Fruit fly (Drosophila melanogaster) whole organism, embryonic: ENCODE data around the gene Kah.

Source experiments
- CG10267 ChIP-seq: fragments of 200-800 bp; sonication (Bioruptor generic); optimal IDR thresholded peaks from 2 replicates; lab custom pipeline; 2018; ENCODE audit warnings: missing biosample characterization, mild to moderate bottlenecking, missing genetic modification characterization, moderate library complexity
- CG10959 ChIP-seq: fragments of 200-800 bp; sonication (Bioruptor generic); IDR thresholded peaks from 2 replicates; pipeline ENCODE4 v1.3.6; 2022; ENCODE audit warnings: missing biosample characterization, missing genetic modification characterization
- CG12155 ChIP-seq: fragments of 200-800 bp; sonication (Bioruptor generic); optimal IDR thresholded peaks from 3 replicates; lab custom pipeline; 2016; ENCODE audit warnings: missing biosample characterization, missing genetic modification characterization
- CG13894 ChIP-seq: fragments of 200-800 bp; sonication (Bioruptor generic); optimal IDR thresholded peaks from 3 replicates; lab custom pipeline; 2018; ENCODE audit warnings: missing biosample characterization, mild to moderate bottlenecking, missing genetic modification characterization, moderate library complexity
- CG14667 ChIP-seq: fragments of 200-800 bp; sonication (Bioruptor generic); IDR thresholded peaks from 2 replicates; pipeline ENCODE4 v1.3.6; 2022; ENCODE audit warnings: missing biosample characterization, missing genetic modification characterization
- CG2129 ChIP-seq: fragments of 200-800 bp; sonication (Bioruptor generic); IDR thresholded peaks from 2 replicates; pipeline ENCODE4 v1.3.6; 2022; ENCODE audit warnings: missing biosample characterization, missing genetic modification characterization; ENCODE audit not compliant: partially characterized antibody
- CG6813 ChIP-seq: fragments of 200-800 bp; sonication (Bioruptor generic); optimal IDR thresholded peaks from 2 replicates; lab custom pipeline; 2017; ENCODE audit warnings: missing biosample characterization, missing genetic modification characterization, mild to moderate bottlenecking, moderate library complexity, missing genetic modification reagents
- CG6854 ChIP-seq: fragments of 200-800 bp; sonication (Bioruptor generic); optimal IDR thresholded peaks from 3 replicates; lab custom pipeline; 2017; ENCODE audit warnings: missing biosample characterization, mild to moderate bottlenecking, missing genetic modification characterization
- CG8924 ChIP-seq: fragments of 200-800 bp; optimal IDR thresholded peaks from 3 replicates; lab custom pipeline; 2019; ENCODE audit warnings: missing biosample characterization, mild to moderate bottlenecking, missing genetic modification characterization, moderate library complexity
- CG9215 ChIP-seq: fragments of 200-800 bp; sonication (Bioruptor generic); IDR thresholded peaks from 2 replicates; pipeline ENCODE4 v1.3.6; 2022; ENCODE audit warnings: missing biosample characterization, missing genetic modification characterization
- Dbx ChIP-seq: fragments of 200-800 bp; sonication (Bioruptor generic); IDR thresholded peaks from 3 replicates; pipeline ENCODE4 v1.3.6; 2022; ENCODE audit warnings: missing biosample characterization, missing genetic modification characterization
- Dfd ChIP-seq, 2 experiments: fragments of >200 bp; optimal IDR thresholded peaks; 2 replicates each; lab custom pipeline; 2017; ENCODE audit warnings: missing biosample characterization in 2 of 2, missing genetic modification characterization in 2 of 2
- Gug ChIP-seq: fragments of 200-800 bp; sonication (Bioruptor generic); IDR thresholded peaks from 4 replicates; pipeline ENCODE4 v1.3.6; 2022; ENCODE audit warnings: missing biosample characterization, missing genetic modification characterization
- H2.0 ChIP-seq: fragments of 200-800 bp; sonication (Bioruptor generic); IDR thresholded peaks from 2 replicates; pipeline ENCODE4 v1.3.6; 2022; ENCODE audit warnings: missing biosample characterization, missing genetic modification characterization
- HLH4C ChIP-seq: fragments of 200-800 bp; sonication (Bioruptor generic); IDR thresholded peaks from 3 replicates; pipeline ENCODE4 v1.3.6; 2022; ENCODE audit warnings: missing biosample characterization, missing genetic modification characterization; ENCODE audit not compliant: partially characterized antibody
- HLH54F ChIP-seq: fragments of 200-800 bp; sonication (Bioruptor generic); optimal IDR thresholded peaks from 3 replicates; lab custom pipeline; 2016; ENCODE audit warnings: missing biosample characterization, missing genetic modification characterization
- Jarid2 ChIP-seq: fragments of 200-800 bp; sonication (Bioruptor generic); optimal IDR thresholded peaks from 3 replicates; lab custom pipeline; 2017; ENCODE audit warnings: mild to moderate bottlenecking, missing biosample characterization, missing genetic modification reagents, missing genetic modification characterization
- MTF-1 ChIP-seq: fragments of 200-800 bp; sonication (Bioruptor generic); optimal IDR thresholded peaks from 2 replicates; lab custom pipeline; 2018; ENCODE audit warnings: missing biosample characterization, mild to moderate bottlenecking, missing genetic modification characterization, borderline replicate concordance
- Mrtf ChIP-seq: fragments of 200-800 bp; sonication (Bioruptor generic); IDR thresholded peaks from 3 replicates; pipeline ENCODE4 v1.3.6; 2022; ENCODE audit warnings: missing biosample characterization, missing genetic modification characterization
- Myb ChIP-seq: fragments of 200-800 bp; sonication (Bioruptor generic); optimal IDR thresholded peaks from 2 replicates; lab custom pipeline; 2016; ENCODE audit warnings: missing biosample characterization, missing genetic modification characterization
- NFAT ChIP-seq: fragments of 200-800 bp; sonication (Bioruptor generic); IDR thresholded peaks from 2 replicates; pipeline ENCODE4 v1.3.6; 2022; ENCODE audit warnings: missing biosample characterization, missing genetic modification characterization
- Poxn ChIP-seq: fragments of 200-800 bp; sonication (Bioruptor generic); IDR thresholded peaks from 2 replicates; pipeline ENCODE4 v1.3.6; 2022; ENCODE audit warnings: missing biosample characterization, missing genetic modification characterization
- abd-A ChIP-seq: fragments of 200-800 bp; sonication (Bioruptor generic); optimal IDR thresholded peaks from 3 replicates; lab custom pipeline; 2019; ENCODE audit warnings: missing biosample characterization, mild to moderate bottlenecking, missing genetic modification characterization, moderate library complexity
- aop ChIP-seq: fragments of 200-800 bp; sonication (Bioruptor generic); IDR thresholded peaks from 2 replicates; pipeline ENCODE4 v1.3.6; 2022; ENCODE audit warnings: missing biosample characterization, missing genetic modification characterization
- ara ChIP-seq: fragments of 200-800 bp; sonication (Bioruptor generic); IDR thresholded peaks from 2 replicates; pipeline ENCODE4 v1.3.6; 2022; ENCODE audit warnings: missing biosample characterization, missing genetic modification characterization
- bbx ChIP-seq: fragments of 200-800 bp; sonication (Bioruptor generic); IDR thresholded peaks from 2 replicates; pipeline ENCODE4 v1.3.6; 2022; ENCODE audit warnings: missing biosample characterization, missing genetic modification characterization; ENCODE audit not compliant: partially characterized antibody
- bcd ChIP-seq: fragments of 200-800 bp; sonication (Bioruptor generic); optimal IDR thresholded peaks from 2 replicates; lab custom pipeline; 2017; ENCODE audit warnings: missing biosample characterization, mild to moderate bottlenecking, missing genetic modification characterization
- chinmo ChIP-seq: fragments of 200-800 bp; sonication (Bioruptor generic); IDR thresholded peaks from 4 replicates; pipeline ENCODE4 v1.3.6; 2022; ENCODE audit warnings: missing biosample characterization, missing genetic modification characterization; ENCODE audit not compliant: partially characterized antibody
- chm ChIP-seq: fragments of 200-800 bp; sonication (Bioruptor generic); IDR thresholded peaks from 2 replicates; pipeline ENCODE4 v1.3.6; 2022; ENCODE audit warnings: missing biosample characterization, missing genetic modification characterization
- grn ChIP-seq: fragments of 200-800 bp; sonication (Bioruptor generic); optimal IDR thresholded peaks from 3 replicates; lab custom pipeline; 2017; ENCODE audit warnings: missing biosample characterization, missing genetic modification characterization
- hkb ChIP-seq, 2 experiments: fragments of 200-800 bp in 1 of 2; fragments of >200 bp in 1 of 2; sonication (Bioruptor generic) in 1 of 2; IDR thresholded peaks in 1 of 2; optimal IDR thresholded peaks in 1 of 2; 2 replicates each; pipeline versions ENCODE4 v1.3.6 to Lab custom; 2017 to 2022; ENCODE audit warnings: missing biosample characterization in 1 of 2, missing genetic modification characterization in 1 of 2
- jigr1 ChIP-seq: fragments of 200-800 bp; sonication (Bioruptor generic); IDR thresholded peaks from 3 replicates; pipeline ENCODE4 v1.3.6; 2022; ENCODE audit warnings: missing biosample characterization, missing genetic modification characterization
- pan ChIP-seq, 4 experiments: fragments of >200 bp in 3 of 4; fragments of 200-800 bp in 1 of 4; sonication (Bioruptor generic) in 1 of 4; optimal IDR thresholded peaks in 3 of 4; IDR thresholded peaks in 1 of 4; 2 replicates each; pipeline versions ENCODE4 v1.3.6 to Lab custom; 2017 to 2022; ENCODE audit warnings: missing biosample characterization in 2 of 4, missing genetic modification characterization in 2 of 4, mixed read lengths in 1 of 4
- pb ChIP-seq: fragments of 200-800 bp; sonication (Bioruptor generic); optimal IDR thresholded peaks from 3 replicates; lab custom pipeline; 2016; ENCODE audit warnings: missing biosample characterization, missing genetic modification characterization
- repo ChIP-seq: fragments of 200-800 bp; sonication (Bioruptor generic); optimal IDR thresholded peaks from 2 replicates; lab custom pipeline; 2016; ENCODE audit warnings: missing biosample characterization, missing genetic modification characterization
- ro ChIP-seq: fragments of 200-800 bp; sonication (Bioruptor generic); IDR thresholded peaks from 2 replicates; pipeline ENCODE4 v1.3.6; 2022; ENCODE audit warnings: missing biosample characterization, missing genetic modification characterization
- sd ChIP-seq: fragments of 200-800 bp; sonication (Bioruptor generic); optimal IDR thresholded peaks from 3 replicates; lab custom pipeline; 2018; ENCODE audit warnings: missing biosample characterization, mild to moderate bottlenecking, missing genetic modification characterization, moderate library complexity
- sob ChIP-seq: fragments of 200-800 bp; sonication (Bioruptor generic); IDR thresholded peaks from 2 replicates; pipeline ENCODE4 v1.3.6; 2022; ENCODE audit warnings: missing biosample characterization, missing genetic modification characterization
- tin ChIP-seq: fragments of 200-800 bp; sonication (Bioruptor generic); optimal IDR thresholded peaks from 3 replicates; lab custom pipeline; 2016; ENCODE audit warnings: missing biosample characterization, missing genetic modification characterization
- tll ChIP-seq, 2 experiments: fragments of 200-800 bp in 1 of 2; fragments of >200 bp in 1 of 2; sonication (Bioruptor generic) in 1 of 2; optimal IDR thresholded peaks; 2 replicates each; lab custom pipeline; 2017 to 2019; ENCODE audit warnings: missing biosample characterization in 2 of 2, missing genetic modification characterization in 2 of 2, mild to moderate bottlenecking in 1 of 2, moderate library complexity in 1 of 2
- tup ChIP-seq: fragments of 200-800 bp; sonication (Bioruptor generic); optimal IDR thresholded peaks from 2 replicates; lab custom pipeline; 2016; ENCODE audit warnings: missing biosample characterization, mild to moderate bottlenecking, missing genetic modification characterization, moderate library complexity
- unpg ChIP-seq: fragments of 200-800 bp; sonication (Bioruptor generic); optimal IDR thresholded peaks from 3 replicates; lab custom pipeline; 2018; ENCODE audit warnings: missing biosample characterization, mild to moderate bottlenecking, missing genetic modification characterization, moderate library complexity
- vnd ChIP-seq: fragments of 200-800 bp; sonication (Bioruptor generic); IDR thresholded peaks from 3 replicates; pipeline ENCODE4 v1.3.6; 2022; ENCODE audit warnings: missing biosample characterization, missing genetic modification characterization; ENCODE audit not compliant: partially characterized antibody
- vvl ChIP-seq: fragments of 200-800 bp; sonication (Bioruptor generic); IDR thresholded peaks from 2 replicates; pipeline ENCODE4 v1.3.6; 2022; ENCODE audit warnings: missing biosample characterization, missing genetic modification characterization

Kah gene

DNA sequence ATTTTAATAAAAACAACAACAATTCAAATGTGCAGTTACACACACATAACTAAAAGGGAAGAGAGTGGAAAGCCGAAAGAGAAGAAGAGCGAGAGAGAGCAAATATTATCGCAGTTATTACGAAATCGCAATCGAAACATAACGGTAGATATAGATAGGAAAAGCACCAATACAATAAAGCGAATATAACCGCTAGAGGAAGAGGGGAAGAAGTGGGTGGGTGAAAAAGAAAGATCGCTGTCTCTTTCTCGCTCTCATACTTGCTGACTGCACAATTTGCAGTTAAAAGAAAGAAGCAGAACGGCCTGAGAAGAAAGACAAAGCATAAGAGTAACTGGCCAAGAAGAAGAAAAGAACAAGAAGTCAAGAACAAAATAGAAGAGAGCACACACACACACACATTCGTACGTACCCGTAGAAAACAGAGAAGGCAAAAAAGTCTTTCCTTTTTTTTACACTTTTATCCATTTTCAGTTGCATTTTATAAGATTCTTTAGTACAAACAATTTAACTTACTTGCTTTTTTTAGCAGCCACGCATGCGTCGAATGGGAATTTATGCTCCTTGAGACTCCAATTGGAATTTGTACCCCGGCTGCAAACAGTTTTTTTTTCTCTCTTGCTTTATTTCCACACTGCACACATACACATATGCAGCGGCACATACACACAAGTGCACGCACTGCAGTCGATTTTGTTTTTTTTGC lies 49.5 kb downstream of the Kah start (continued):
- no peak for TF ChIP-seq Myb
- TF ChIP-seq tll (GFP tag; optimal IDR thresholded peaks at IDR 0.05; lab: Kevin White, UChicago): peak in 1 of 2 experiments; percentile 42
- TF ChIP-seq chm: peak; percentile 24; the same call in 1 of the 2 replicates
- no peak for TF ChIP-seq CG8924 (tag; lab: Kevin White, UChicago)

DNA sequence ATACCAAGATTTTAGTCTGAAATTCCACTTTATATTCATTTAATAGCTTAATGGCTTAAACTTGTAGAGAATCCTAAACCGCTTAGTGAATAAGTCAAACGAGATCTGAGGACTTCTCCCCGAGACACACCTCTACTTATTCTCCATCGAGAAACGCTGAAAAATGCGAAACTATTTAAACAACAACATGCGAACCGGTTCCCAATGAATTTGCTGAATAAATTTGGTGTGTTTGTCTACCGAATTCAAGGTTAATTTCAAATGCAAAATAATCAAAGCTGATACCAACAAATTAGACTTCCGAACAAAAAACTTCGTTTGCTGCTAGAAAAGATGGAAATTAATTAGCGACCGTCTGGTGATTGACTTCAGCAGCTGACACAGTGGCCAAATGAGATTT lies 53.0 kb downstream of the Kah start:
- TF ChIP-seq abd-A: peak; percentile 65
- TF ChIP-seq CG13894 (tag; lab: Kevin White, UChicago): peak; percentile 87
- peak; percentile 64 for TF ChIP-seq sd (tag; lab: Kevin White, UChicago)
- no peak for TF ChIP-seq CG10267 (tag; lab: Kevin White, UChicago)
- TF ChIP-seq tup: no peak
- TF ChIP-seq vvl (GFP tag; lab: Robert Waterston, UW): peak; percentile 37; the same call in 1 of the 2 replicates
- 0 out of 4 replicates have a peak, but pooled peaks have one; percentile 75 for TF ChIP-seq chinmo (GFP tag; lab: Robert Waterston, UW)

DNA sequence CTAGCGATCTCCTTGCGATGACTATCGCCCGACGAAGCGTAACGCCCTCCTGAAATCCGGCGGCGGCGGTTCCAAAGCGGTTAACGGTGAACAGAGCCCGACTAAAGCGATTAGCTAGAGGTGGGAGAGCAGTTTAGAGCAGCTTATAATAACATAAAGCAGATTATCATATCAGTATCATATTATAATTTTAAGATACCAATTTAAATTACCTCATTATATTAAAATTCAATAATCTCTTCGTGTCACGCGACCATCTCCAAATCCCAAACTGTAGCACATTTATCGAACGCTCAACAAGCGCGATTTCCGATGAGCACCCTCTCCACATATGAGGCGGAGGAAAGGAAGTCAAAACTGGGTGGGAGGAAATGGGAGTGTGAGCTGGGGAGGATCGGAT lies 55.3 kb downstream of the Kah start:
- TF ChIP-seq bcd: no peak
- TF ChIP-seq aop: no peak
- TF ChIP-seq HLH54F (GFP tag; lab: Kevin White, UChicago): no peak
- TF ChIP-seq Dbx (GFP tag; lab: Robert Waterston, UW): no peak
- TF ChIP-seq CG6813 (GFP tag; lab: Kevin White, UChicago): no peak
- TF ChIP-seq MTF-1 (GFP tag; lab: Kevin White, UChicago): no peak
- no peak for TF ChIP-seq Mrtf
- TF ChIP-seq CG14667: peak; percentile 32; the same call in 1 of the 2 replicates
- TF ChIP-seq hkb (optimal IDR thresholded peaks at IDR 0.05; lab: Kevin White, UChicago): no peak
- peak; percentile 65 for TF ChIP-seq hkb (GFP tag; IDR thresholded peaks at IDR 0.05; lab: Robert Waterston, UW)
- TF ChIP-seq Dfd (GFP tag; optimal IDR thresholded peaks at IDR 0.05; lab: Kevin White, UChicago): no peak
- no peak for TF ChIP-seq repo (GFP tag; lab: Kevin White, UChicago)
- TF ChIP-seq grn (GFP tag; lab: Kevin White, UChicago): no peak
- TF ChIP-seq Gug: 0 out of 4 replicates have a peak, but pooled peaks have one; percentile 1
- TF ChIP-seq vnd (GFP tag; lab: Robert Waterston, UW): 0 out of 3 replicates have a peak, but pooled peaks have one; percentile 47
- no peak for TF ChIP-seq CG9215 (GFP tag; lab: Robert Waterston, UW)
- TF ChIP-seq jigr1 (GFP tag; lab: Robert Waterston, UW): no peak
- TF ChIP-seq CG6854 (GFP tag; lab: Kevin White, UChicago): no peak
- TF ChIP-seq ara (GFP tag; lab: Robert Waterston, UW): peak; percentile 66; the same call in 1 of the 2 replicates
- TF ChIP-seq pan (optimal IDR thresholded peaks at IDR 0.05; lab: Kevin White, UChicago): no peak
- TF ChIP-seq pan (GFP tag; optimal IDR thresholded peaks at IDR 0.05 in 1 of 2, IDR thresholded peaks at IDR 0.05 in 1 of 2): peak in 1 of 2 experiments; percentile 39
- 0 out of 2 replicates have a peak, but pooled peaks have one; percentile 27 for TF ChIP-seq CG2129 (GFP tag; lab: Robert Waterston, UW)
- TF ChIP-seq pb: no peak
- TF ChIP-seq unpg (GFP tag; lab: Kevin White, UChicago): peak; percentile 33
- TF ChIP-seq HLH4C (GFP tag; lab: Robert Waterston, UW): 0 out of 3 replicates have a peak, but pooled peaks have one; percentile 33
- 0 out of 2 replicates have a peak, but pooled peaks have one; percentile 3 for TF ChIP-seq NFAT (GFP tag; lab: Robert Waterston, UW)
- no peak for TF ChIP-seq ro (GFP tag; lab: Robert Waterston, UW)
- no peak for TF ChIP-seq Poxn (GFP tag; lab: Robert Waterston, UW)
- no peak for TF ChIP-seq bbx (GFP tag; lab: Robert Waterston, UW)
- no peak for TF ChIP-seq sd (tag; lab: Kevin White, UChicago)
- no peak for TF ChIP-seq Jarid2 (GFP tag; lab: Kevin White, UChicago)
- TF ChIP-seq H2.0 (GFP tag; lab: Robert Waterston, UW): 0 out of 2 replicates have a peak, but pooled peaks have one; percentile 22
- TF ChIP-seq tin: no peak
- TF ChIP-seq CG10959 (GFP tag; lab: Robert Waterston, UW): no peak
- TF ChIP-seq sob: peak; percentile 46; the same call in 1 of the 2 replicates
- TF ChIP-seq CG12155: no peak
